Fruit fly (Drosophila melanogaster) ovary, adult (tissue): ENCODE measurements around the gene heca.

ENCODE experiments used
- CG17801 ChIP-seq: fragments of 200-800 bp; optimal IDR thresholded peaks from 2 replicates; lab custom pipeline; 2019; ENCODE audit warnings: missing biosample characterization, mild to moderate bottlenecking, missing genetic modification characterization, moderate library complexity; ENCODE audit not compliant: partially characterized antibody

Gene heca

dm6 chr3R:30277700-30278099 is at the start of gene heca:
heca (plus strand) TSS chr3R:30277932.
- TF ChIP-seq CG17801 = peak; percentile 11

- no peak for TF ChIP-seq CG17801
Observed at dm6 chr3R:30235253-30235652, 42.5 kb upstream of the heca start.

dm6 chr3R:30236994-30237393 is 40.7 kb upstream of the heca start:
- TF ChIP-seq CG17801 = no peak

- TF ChIP-seq CG17801 = no peak
Observed at dm6 chr3R:30237634-30238033, 40.1 kb upstream of the heca start, which contains the start of gene CG43448. CG43448 (minus strand) TSS chr3R:30237734.

- TF ChIP-seq CG17801 = no peak
Observed at dm6 chr3R:30240245-30240644, 37.5 kb upstream of the heca start.

dm6 chr3R:30243262-30243815 is 34.4 kb upstream of the heca start, which contains the start of gene CG9737:
CG9737 (minus strand) TSS chr3R:30243312.
- TF ChIP-seq CG17801 = peak; percentile 67

- TF ChIP-seq CG17801 = no peak
Observed at dm6 chr3R:30245739-30246589, 31.8 kb upstream of the heca start.

dm6 chr3R:30246603-30247002 is 31.1 kb upstream of the heca start, which contains the start of gene CG9733:
CG9733 (minus strand) TSS chr3R:30246703.
- no peak for TF ChIP-seq CG17801

dm6 chr3R:30247802-30248363 is 29.8 kb upstream of the heca start:
- peak; percentile 8 for TF ChIP-seq CG17801

dm6 chr3R:30248565-30248964 is 29.2 kb upstream of the heca start:
- no peak for TF ChIP-seq CG17801

- no peak for TF ChIP-seq CG17801
Observed at dm6 chr3R:30249283-30249682, 28.4 kb upstream of the heca start, which contains the start of gene CG34299. CG34299 (plus strand) TSS chr3R:30249583.

- no peak for TF ChIP-seq CG17801
Observed at dm6 chr3R:30250496-30250978, 27.2 kb upstream of the heca start, which contains the start of gene CG9682. CG9682 (plus strand) TSS chr3R:30250928.

- TF ChIP-seq CG17801 = no peak
Observed at dm6 chr3R:30252317-30252716, 25.4 kb upstream of the heca start.

dm6 chr3R:30252882-30253281 is 24.9 kb upstream of the heca start, which contains the start of gene CG18404:
CG18404 (plus strand) TSS chr3R:30253182.
- TF ChIP-seq CG17801 = no peak

dm6 chr3R:30255255-30256121 is 22.2 kb upstream of the heca start:
- TF ChIP-seq CG17801 = no peak

- no peak for TF ChIP-seq CG17801
Observed at dm6 chr3R:30256233-30256632, 21.5 kb upstream of the heca start.
